Worm (Caenorhabditis elegans): ENCODE results near the gene C11G10.1.

C11G10.1 gene

ce11 chrX:15146415-15147210, 11.9 kb downstream of the C11G10.1 start (continued):
- TF ChIP-seq daf-12 (tag; optimal IDR thresholded peaks at IDR 0.05) (no peak), lin-13 (GFP tag; optimal IDR thresholded peaks at IDR 0.05) (peak; percentile 50), nhr-28 (tag; optimal IDR thresholded peaks at IDR 0.05) (no peak), Y105C5A.15 (GFP tag; IDR thresholded peaks at IDR 0.05) (peak; percentile 62; the same call in 1 of the 2 replicates), dmd-6 (GFP tag; IDR thresholded peaks at IDR 0.05) (peak; percentile 40), nhr-10 (tag; optimal IDR thresholded peaks at IDR 0.05) (no peak), php-3 (GFP tag; IDR thresholded peaks at IDR 0.05) (peak; percentile 39; the same call in 1 of the 2 replicates), F37D6.2 (tag; optimal IDR thresholded peaks at IDR 0.05) (no peak), zfp-2 (tag; optimal IDR thresholded peaks at IDR 0.05) (no peak), snpc-4 (tag; optimal IDR thresholded peaks at IDR 0.05) (no peak), dmd-8 (GFP tag; IDR thresholded peaks at IDR 0.05) (peak; percentile 83), nhr-48 (tag; optimal IDR thresholded peaks at IDR 0.05) (no peak), nhr-6 (tag; optimal IDR thresholded peaks at IDR 0.05) (no peak), mxl-2 (GFP tag; conservative IDR thresholded peaks at IDR 0.05) (peak; percentile 67; the same call in 1 of the 2 replicates), dve-1 (tag; optimal IDR thresholded peaks at IDR 0.05; ENCODE audit: insufficient read depth) (no peak), nhr-42 (GFP tag; IDR thresholded peaks at IDR 0.05) (no peak), dmd-9 (GFP tag; IDR thresholded peaks at IDR 0.05) (0 out of 2 replicates have a peak, but pooled peaks have one; percentile 44), lsy-2 (tag; optimal IDR thresholded peaks at IDR 0.05) (peak in 1 of 2 experiments; percentile 33), zag-1 (tag; optimal IDR thresholded peaks at IDR 0.05) (no peak), mdt-29 (GFP tag; IDR thresholded peaks at IDR 0.05) (no peak), daf-16 (GFP tag; optimal IDR thresholded peaks at IDR 0.05) (peak in 1 of 2 experiments; percentile 71), daf-16 (tag; optimal IDR thresholded peaks at IDR 0.05) (no peak), sdz-12 (GFP tag; optimal IDR thresholded peaks at IDR 0.05) (no peak), zfp-3 (GFP tag; conservative IDR thresholded peaks at IDR 0.05) (no peak; the same call in 1 of the 2 replicates), ztf-7 (tag; optimal IDR thresholded peaks at IDR 0.05) (no peak), madf-5 (GFP tag; IDR thresholded peaks at IDR 0.05) (0 out of 4 replicates have a peak, but pooled peaks of 1 of the 2 experiments have one; percentile 64), tra-1 (GFP tag; IDR thresholded peaks at IDR 0.05) (0 out of 2 replicates have a peak, but pooled peaks have one; percentile 56), F10B5.3 (tag; optimal IDR thresholded peaks at IDR 0.05) (no peak), nhr-102 (tag; optimal IDR thresholded peaks at IDR 0.05) (no peak), mxl-3 (GFP tag; optimal IDR thresholded peaks at IDR 0.05) (no peak), nhr-25 (tag; optimal IDR thresholded peaks at IDR 0.05; ENCODE audit: borderline replicate concordance, insufficient read depth) (no peak), spr-3 (GFP tag; optimal IDR thresholded peaks at IDR 0.05) (no peak), ama-1 (optimal IDR thresholded peaks at IDR 0.05) (no peak), snpc-1.2 (GFP tag; IDR thresholded peaks at IDR 0.05) (peak; percentile 89), gei-8 (GFP tag; optimal IDR thresholded peaks at IDR 0.05) (peak; percentile 51), ceh-20 (GFP tag; IDR thresholded peaks at IDR 0.05) (no peak), ZK337.2 (GFP tag; IDR thresholded peaks at IDR 0.05) (peak; percentile 48; the same call in 1 of the 2 replicates), madf-9 (GFP tag; conservative IDR thresholded peaks at IDR 0.05) (0 out of 2 replicates have a peak, but pooled peaks have one; percentile 54), T20F7.1 (GFP tag; optimal IDR thresholded peaks at IDR 0.05) (no peak), T26A8.4 (GFP tag; IDR thresholded peaks at IDR 0.05) (peak; percentile 55; the same call in 1 of the 2 replicates), vab-7 (GFP tag; IDR thresholded peaks at IDR 0.05) (peak; percentile 82), mes-2 (tag; optimal IDR thresholded peaks at IDR 0.05; ENCODE audit: poor library complexity, severe bottlenecking) (peak; percentile 75), fkh-10 (GFP tag; optimal IDR thresholded peaks at IDR 0.05) (no peak), daf-19 (GFP tag; conservative IDR thresholded peaks at IDR 0.05) (peak; percentile 57; the same call in 1 of the 2 replicates), R02D3.7 (tag; optimal IDR thresholded peaks at IDR 0.05) (no peak), dpl-1 (GFP tag; optimal IDR thresholded peaks at IDR 0.05) (no peak), spr-1 (tag; optimal IDR thresholded peaks at IDR 0.05) (peak; percentile 8), cey-2 (tag; optimal IDR thresholded peaks at IDR 0.05; ENCODE audit: borderline replicate concordance, insufficient read depth) (no peak)
